Fruit fly (Drosophila melanogaster) whole organism, prepupa: ENCODE data around the gene glec.

Experiments
- Smox ChIP-seq: fragments of 200-800 bp; sonication (Bioruptor generic); optimal IDR thresholded peaks from 3 replicates; lab custom pipeline; 2016; ENCODE audit warnings: missing biosample characterization, missing genetic modification characterization
- dac ChIP-seq: fragments of 200-800 bp; sonication (Bioruptor generic); optimal IDR thresholded peaks from 2 replicates; lab custom pipeline; 2017; ENCODE audit warnings: missing biosample characterization, mild to moderate bottlenecking, missing genetic modification characterization
- esn ChIP-seq: fragments of 200-800 bp; sonication (Bioruptor generic); optimal IDR thresholded peaks from 2 replicates; lab custom pipeline; 2016; ENCODE audit warnings: missing biosample characterization, mild to moderate bottlenecking, missing genetic modification characterization, moderate library complexity
- fd59A ChIP-seq: fragments of 200-800 bp; sonication (Bioruptor generic); optimal IDR thresholded peaks from 2 replicates; lab custom pipeline; 2017; ENCODE audit warnings: missing biosample characterization, mild to moderate bottlenecking, missing genetic modification characterization, missing genetic modification reagents

dm6 chr3R:21849988-21850460, 6.0 kb downstream of the glec start:
- TF ChIP-seq Smox (GFP tag; lab: Kevin White, UChicago) = no peak
- peak; percentile 9 for TF ChIP-seq dac
- TF ChIP-seq fd59A (GFP tag; lab: Kevin White, UChicago) = no peak
- peak; percentile 42 for TF ChIP-seq esn (GFP tag; lab: Kevin White, UChicago)
